Fruit fly (Drosophila melanogaster): Measurements from ENCODE around the gene CG11437.

CG11437 gene

dm6 chr3L:22455953-22456488 lies 12.6 kb upstream of the CG11437 start:
- TF ChIP-seq HLH106 (tag; optimal IDR thresholded peaks at IDR 0.05) (no peak), woc (GFP tag; optimal IDR thresholded peaks at IDR 0.05) (no peak), CG32264 (GFP tag; optimal IDR thresholded peaks at IDR 0.05) (no peak), fru (GFP tag; optimal IDR thresholded peaks at IDR 0.05) (no peak), rgr (GFP tag; optimal IDR thresholded peaks at IDR 0.05) (no peak), Jra (GFP tag; optimal IDR thresholded peaks at IDR 0.05) (no peak), N (GFP tag; optimal IDR thresholded peaks at IDR 0.05) (peak; percentile 90), pan (optimal IDR thresholded peaks at IDR 0.05) (no peak), Dfd (GFP tag; optimal IDR thresholded peaks at IDR 0.05) (no peak), dsf (GFP tag; optimal IDR thresholded peaks at IDR 0.05; ENCODE audit: borderline replicate concordance) (no peak), GATAd (GFP tag; optimal IDR thresholded peaks at IDR 0.05) (no peak), Hr78 (GFP tag; optimal IDR thresholded peaks at IDR 0.05) (peak; percentile 31), Sp1 (GFP tag; optimal IDR thresholded peaks at IDR 0.05) (no peak), Vsx2 (GFP tag; optimal IDR thresholded peaks at IDR 0.05; ENCODE audit: partially characterized antibody) (no peak), usp (GFP tag; optimal IDR thresholded peaks at IDR 0.05) (no peak), Myc (optimal IDR thresholded peaks at IDR 0.05) (peak; percentile 95), sv (GFP tag; optimal IDR thresholded peaks at IDR 0.05) (no peak), Hnf4 (GFP tag; optimal IDR thresholded peaks at IDR 0.05) (no peak), ey (GFP tag; optimal IDR thresholded peaks at IDR 0.05) (no peak), Hr83 (GFP tag; optimal IDR thresholded peaks at IDR 0.05; ENCODE audit: poor library complexity, severe bottlenecking) (no peak), OdsH (GFP tag; optimal IDR thresholded peaks at IDR 0.05) (no peak), dl (GFP tag; optimal IDR thresholded peaks at IDR 0.05; ENCODE audit: insufficient read depth in 1 of 2, partially characterized antibody in 2 of 2) (no peak), foxo (GFP tag; optimal IDR thresholded peaks at IDR 0.05) (no peak), lola (GFP tag; optimal IDR thresholded peaks at IDR 0.05) (peak; percentile 38)

dm6 chr3L:22458271-22458670 lies 10.4 kb upstream of the CG11437 start:
- TF ChIP-seq Dif (GFP tag; optimal IDR thresholded peaks at IDR 0.05; ENCODE audit: partially characterized antibody) (no peak), woc (GFP tag; optimal IDR thresholded peaks at IDR 0.05) (no peak)

- TF ChIP-seq sage (GFP tag; optimal IDR thresholded peaks at IDR 0.05): no peak
- TF ChIP-seq dsf (GFP tag; optimal IDR thresholded peaks at IDR 0.05; ENCODE audit: borderline replicate concordance): no peak
- TF ChIP-seq foxo (GFP tag; optimal IDR thresholded peaks at IDR 0.05): no peak
- TF ChIP-seq brk (GFP tag; optimal IDR thresholded peaks at IDR 0.05): no peak
- no peak for TF ChIP-seq Vsx2 (GFP tag; optimal IDR thresholded peaks at IDR 0.05; ENCODE audit: partially characterized antibody)
- TF ChIP-seq h (GFP tag; optimal IDR thresholded peaks at IDR 0.05): no peak
- no peak for TF ChIP-seq OdsH (GFP tag; optimal IDR thresholded peaks at IDR 0.05)
- no peak for TF ChIP-seq Hr78 (GFP tag; optimal IDR thresholded peaks at IDR 0.05)
- no peak for TF ChIP-seq br (GFP tag; optimal IDR thresholded peaks at IDR 0.05)
- TF ChIP-seq CG9705 (GFP tag; optimal IDR thresholded peaks at IDR 0.05): no peak
- TF ChIP-seq CG32264 (GFP tag; optimal IDR thresholded peaks at IDR 0.05): no peak
- no peak for TF ChIP-seq lola (GFP tag; optimal IDR thresholded peaks at IDR 0.05)
- no peak for TF ChIP-seq dl (GFP tag; optimal IDR thresholded peaks at IDR 0.05; ENCODE audit: insufficient read depth in 1 of 2, partially characterized antibody in 2 of 2)
- TF ChIP-seq HLH106 (tag; optimal IDR thresholded peaks at IDR 0.05): no peak
- no peak for TF ChIP-seq Myc (optimal IDR thresholded peaks at IDR 0.05)
Measured at dm6 chr3L:22458898-22459524, 9.7 kb upstream of the CG11437 start.

- no peak for TF ChIP-seq ey (GFP tag; optimal IDR thresholded peaks at IDR 0.05)
- no peak for TF ChIP-seq Hr78 (GFP tag; optimal IDR thresholded peaks at IDR 0.05)
Measured at dm6 chr3L:22460428-22460827, 8.2 kb upstream of the CG11437 start.

- TF ChIP-seq Myc (optimal IDR thresholded peaks at IDR 0.05): no peak
- TF ChIP-seq Abd-B (GFP tag; optimal IDR thresholded peaks at IDR 0.05): no peak
- TF ChIP-seq Sp1 (GFP tag; optimal IDR thresholded peaks at IDR 0.05): no peak
- no peak for TF ChIP-seq tai (GFP tag; optimal IDR thresholded peaks at IDR 0.05)
- TF ChIP-seq Hr83 (GFP tag; optimal IDR thresholded peaks at IDR 0.05; ENCODE audit: poor library complexity, severe bottlenecking): no peak
- TF ChIP-seq usp (GFP tag; optimal IDR thresholded peaks at IDR 0.05): no peak
- TF ChIP-seq brk (GFP tag; optimal IDR thresholded peaks at IDR 0.05): no peak
- TF ChIP-seq Jra (GFP tag; optimal IDR thresholded peaks at IDR 0.05): no peak
- TF ChIP-seq Dfd (GFP tag; optimal IDR thresholded peaks at IDR 0.05): no peak
- TF ChIP-seq Hnf4 (GFP tag; optimal IDR thresholded peaks at IDR 0.05): no peak
- TF ChIP-seq Dif (GFP tag; optimal IDR thresholded peaks at IDR 0.05; ENCODE audit: partially characterized antibody): peak; percentile 4
- TF ChIP-seq CrebA (GFP tag; optimal IDR thresholded peaks at IDR 0.05; ENCODE audit: borderline replicate concordance): no peak
- TF ChIP-seq HLH106 (tag; optimal IDR thresholded peaks at IDR 0.05): no peak
- no peak for TF ChIP-seq CG9705 (GFP tag; optimal IDR thresholded peaks at IDR 0.05)
- TF ChIP-seq h (GFP tag; optimal IDR thresholded peaks at IDR 0.05): peak; percentile 2
- no peak for TF ChIP-seq rgr (GFP tag; optimal IDR thresholded peaks at IDR 0.05)
- TF ChIP-seq dl (GFP tag; optimal IDR thresholded peaks at IDR 0.05; ENCODE audit: insufficient read depth in 1 of 2, partially characterized antibody in 2 of 2): no peak
- TF ChIP-seq woc (GFP tag; optimal IDR thresholded peaks at IDR 0.05): no peak
- peak; percentile 19 for TF ChIP-seq Vsx2 (GFP tag; optimal IDR thresholded peaks at IDR 0.05; ENCODE audit: partially characterized antibody)
- no peak for TF ChIP-seq Rel (GFP tag; optimal IDR thresholded peaks at IDR 0.05)
- no peak for TF ChIP-seq Rel (tag; optimal IDR thresholded peaks at IDR 0.05)
- no peak for TF ChIP-seq sage (GFP tag; optimal IDR thresholded peaks at IDR 0.05)
- TF ChIP-seq dsf (GFP tag; optimal IDR thresholded peaks at IDR 0.05; ENCODE audit: borderline replicate concordance): no peak
Measured at dm6 chr3L:22460918-22461634, 7.6 kb upstream of the CG11437 start, which contains the start of gene laza. TSS of gene laza (minus strand) at chr3L:22461131.
